Fruit fly (Drosophila melanogaster): ENCODE measurements around the gene CG4678.
A peak's percentile ranks its signal among the peaks of the same experiment; 100 is the strongest.

CG4678 gene

DNA sequence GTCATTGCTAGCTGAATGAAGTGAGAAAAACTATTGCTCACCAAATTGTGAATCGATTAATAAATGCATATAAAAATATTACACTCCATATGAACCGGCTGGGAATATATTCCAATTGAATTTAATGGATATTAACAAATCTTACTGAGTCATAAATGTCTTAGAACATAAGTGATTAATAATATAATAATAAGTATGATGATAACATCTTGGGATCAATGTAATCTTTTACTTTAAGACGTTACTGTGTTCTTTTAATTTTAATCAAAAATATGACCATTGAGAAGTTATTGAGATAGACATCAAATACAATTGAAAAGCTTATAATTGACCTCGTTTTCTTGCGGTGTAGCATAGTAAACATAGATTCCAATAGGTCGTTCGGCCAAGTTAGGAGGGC, 3.6 kb upstream of the CG4678 start (continued):
- TF ChIP-seq CG4730 (GFP tag; IDR thresholded peaks at IDR 0.05) (no peak), CG11504 (tag; optimal IDR thresholded peaks at IDR 0.05) (peak; percentile 34), unpg (GFP tag; optimal IDR thresholded peaks at IDR 0.05) (peak; percentile 5), Hmr (GFP tag; optimal IDR thresholded peaks at IDR 0.05) (peak; percentile 48), ro (GFP tag; IDR thresholded peaks at IDR 0.05) (no peak), Drgx (GFP tag; IDR thresholded peaks at IDR 0.05) (no peak), CG9437 (GFP tag; optimal IDR thresholded peaks at IDR 0.05) (peak; percentile 15), Hr51 (GFP tag; optimal IDR thresholded peaks at IDR 0.05) (peak in 1 of 2 experiments; percentile 59), CG3847 (GFP tag; IDR thresholded peaks at IDR 0.05) (0 out of 2 replicates have a peak, but pooled peaks have one; percentile 6), CG1603 (tag; optimal IDR thresholded peaks at IDR 0.05) (no peak), CoRest (tag; optimal IDR thresholded peaks at IDR 0.05) (peak; percentile 52), Six4 (GFP tag; optimal IDR thresholded peaks at IDR 0.05) (no peak), Ets65A (GFP tag) (peak; percentile 52), CG9797 (GFP tag; optimal IDR thresholded peaks at IDR 0.05) (no peak), CG31441 (GFP tag; IDR thresholded peaks at IDR 0.05) (peak; percentile 37; the same call in 1 of the 2 replicates), CG8924 (tag; optimal IDR thresholded peaks at IDR 0.05) (peak; percentile 20), sug (tag; optimal IDR thresholded peaks at IDR 0.05) (peak; percentile 23)

DNA sequence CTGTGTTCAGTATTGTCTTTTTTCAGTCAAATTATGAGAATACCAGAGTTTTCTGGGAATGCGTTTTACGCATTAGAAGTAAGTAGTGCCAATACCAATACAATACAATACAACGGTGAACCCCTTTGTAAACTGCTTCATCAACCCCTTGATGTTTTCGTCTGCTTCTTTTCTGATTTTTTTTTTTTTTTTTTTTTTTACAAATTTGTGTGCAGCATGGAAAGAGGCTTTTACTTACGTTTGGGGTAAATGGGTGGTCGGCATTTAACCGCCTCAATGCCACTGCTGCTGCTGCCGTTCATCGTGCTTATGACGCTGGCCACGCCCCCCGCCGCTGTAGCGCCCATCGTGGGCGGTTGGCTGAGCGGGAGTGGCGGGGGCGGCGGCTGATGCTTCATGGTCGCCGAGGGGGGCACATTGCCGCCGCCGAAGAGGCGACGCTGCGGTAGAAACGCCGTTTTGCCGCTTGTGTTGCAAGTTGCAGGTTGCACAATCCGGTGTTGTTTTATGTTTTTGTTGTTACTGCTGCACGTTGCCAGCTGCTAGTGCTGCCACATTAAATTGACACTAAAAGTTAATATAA, 2.0 kb upstream of the CG4678 start:
- TF ChIP-seq CG31365 (tag; optimal IDR thresholded peaks at IDR 0.05): peak; percentile 2
- TF ChIP-seq CG3065 (GFP tag; optimal IDR thresholded peaks at IDR 0.05): peak; percentile 19
- TF ChIP-seq dmrt11E (tag; optimal IDR thresholded peaks at IDR 0.05): no peak
- no peak for TF ChIP-seq gsb (GFP tag; IDR thresholded peaks at IDR 0.05)
- no peak for TF ChIP-seq slbo (GFP tag; IDR thresholded peaks at IDR 0.05)
- TF ChIP-seq CG16815 (GFP tag; optimal IDR thresholded peaks at IDR 0.05): no peak
- no peak for TF ChIP-seq az2 (GFP tag; optimal IDR thresholded peaks at IDR 0.05)
- TF ChIP-seq CG14667 (GFP tag; IDR thresholded peaks at IDR 0.05): no peak
- no peak for TF ChIP-seq stwl (tag; optimal IDR thresholded peaks at IDR 0.05)
- TF ChIP-seq CG1647 (GFP tag; optimal IDR thresholded peaks at IDR 0.05): no peak
- no peak for TF ChIP-seq BEAF-32 (GFP tag; optimal IDR thresholded peaks at IDR 0.05)
- TF ChIP-seq CG30020 (tag; optimal IDR thresholded peaks at IDR 0.05): no peak
- no peak for TF ChIP-seq zen2 (GFP tag; IDR thresholded peaks at IDR 0.05; ENCODE audit: partially characterized antibody)
- peak; percentile 80 for TF ChIP-seq crol (GFP tag; IDR thresholded peaks at IDR 0.05)
- no peak for TF ChIP-seq dpn (GFP tag; optimal IDR thresholded peaks at IDR 0.05)
- TF ChIP-seq phol (tag; optimal IDR thresholded peaks at IDR 0.05): no peak
- 0 out of 2 replicates have a peak, but pooled peaks have one; percentile 4 for TF ChIP-seq CG16779 (GFP tag; IDR thresholded peaks at IDR 0.05)
- no peak for TF ChIP-seq CG5180 (GFP tag; optimal IDR thresholded peaks at IDR 0.05)
- 0 out of 3 replicates have a peak, but pooled peaks have one; percentile 56 for TF ChIP-seq CG11456 (GFP tag; IDR thresholded peaks at IDR 0.05)
- no peak for TF ChIP-seq CG10959 (GFP tag; IDR thresholded peaks at IDR 0.05)
- peak; percentile 58 for TF ChIP-seq CG17359 (tag; optimal IDR thresholded peaks at IDR 0.05)
- peak; percentile 65 for TF ChIP-seq CG32772 (GFP tag; IDR thresholded peaks at IDR 0.05)
- no peak for TF ChIP-seq gsb-n (tag; optimal IDR thresholded peaks at IDR 0.05)
- no peak for TF ChIP-seq CG13624 (GFP tag; optimal IDR thresholded peaks at IDR 0.05)
- no peak for TF ChIP-seq CG15073 (GFP tag; optimal IDR thresholded peaks at IDR 0.05)
- TF ChIP-seq CG6272 (GFP tag; IDR thresholded peaks at IDR 0.05): no peak
- no peak for TF ChIP-seq esg (GFP tag; conservative IDR thresholded peaks at IDR 0.05)
- TF ChIP-seq ato (GFP tag; IDR thresholded peaks at IDR 0.05; ENCODE audit: partially characterized antibody): no peak
- no peak for TF ChIP-seq CG14014 (GFP tag; IDR thresholded peaks at IDR 0.05)
- no peak for TF ChIP-seq CG8924 (tag; optimal IDR thresholded peaks at IDR 0.05)
- TF ChIP-seq Med (GFP tag): peak; percentile 56
- no peak for TF ChIP-seq sens-2 (GFP tag; IDR thresholded peaks at IDR 0.05)
- TF ChIP-seq CG34376 (GFP tag; optimal IDR thresholded peaks at IDR 0.05): no peak
- TF ChIP-seq PHDP (tag; optimal IDR thresholded peaks at IDR 0.05): no peak
